Worm (Caenorhabditis elegans) whole organism, midembryonic: ENCODE measurements around the gene F17C8.3.
"Not testable (repeated sequence)": the region's sequence is repeated elsewhere in the genome, so short reads cannot be mapped to it uniquely, and the experiment has no call there.

ENCODE experiments used
- T22C8.4 ChIP-seq: fragments of 200-800 bp; sonication (Bioruptor generic); IDR thresholded peaks from 2 replicates; pipeline ENCODE4 v1.3.6; 2022; ENCODE audit warnings: missing genetic modification characterization, missing compliant biosample characterization
- cog-1 ChIP-seq: sonication (generic microtip); optimal IDR thresholded peaks from 2 replicates; lab custom pipeline; 2016; ENCODE audit warnings: missing genetic modification characterization, missing compliant biosample characterization
- flt-1 ChIP-seq: fragments of 200-800 bp; sonication (Bioruptor generic); IDR thresholded peaks from 2 replicates; pipeline ENCODE4 v1.3.6; 2022; ENCODE audit warnings: missing genetic modification characterization, missing compliant biosample characterization
- klf-2 ChIP-seq: fragments of 200-800 bp; sonication (Bioruptor generic); conservative IDR thresholded peaks from 2 replicates; pipeline ENCODE4 v1.3.6; 2022; ENCODE audit warnings: missing genetic modification reagents, missing genetic modification characterization, missing compliant biosample characterization
- med-1 ChIP-seq: sonication (generic microtip); optimal IDR thresholded peaks from 2 replicates; lab custom pipeline; 2017; ENCODE audit warnings: missing genetic modification characterization, mild to moderate bottlenecking, missing compliant biosample characterization, antibody characterized with exemption, missing genetic modification reagents; ENCODE audit not compliant: insufficient read depth
- ref-1 ChIP-seq: fragments of 200-800 bp; sonication (Bioruptor generic); conservative IDR thresholded peaks from 2 replicates; pipeline ENCODE4 v1.3.6; 2022; ENCODE audit warnings: missing genetic modification reagents, missing genetic modification characterization, missing compliant biosample characterization
- tab-1 ChIP-seq: fragments of 200-800 bp; sonication (Bioruptor generic); IDR thresholded peaks from 2 replicates; pipeline ENCODE4 v1.3.6; 2022; ENCODE audit warnings: missing genetic modification characterization, missing compliant biosample characterization
- ztf-23 ChIP-seq: fragments of 200-800 bp; sonication (Bioruptor generic); IDR thresholded peaks from 2 replicates; pipeline ENCODE4 v1.3.6; 2022; ENCODE audit warnings: missing genetic modification reagents, missing genetic modification characterization, missing compliant biosample characterization
- ztf-29 ChIP-seq: fragments of 200-800 bp; sonication (Bioruptor generic); IDR thresholded peaks from 2 replicates; pipeline ENCODE4 v1.3.6; 2022; ENCODE audit warnings: missing genetic modification reagents, missing genetic modification characterization, missing compliant biosample characterization

F17C8.3 gene

DNA sequence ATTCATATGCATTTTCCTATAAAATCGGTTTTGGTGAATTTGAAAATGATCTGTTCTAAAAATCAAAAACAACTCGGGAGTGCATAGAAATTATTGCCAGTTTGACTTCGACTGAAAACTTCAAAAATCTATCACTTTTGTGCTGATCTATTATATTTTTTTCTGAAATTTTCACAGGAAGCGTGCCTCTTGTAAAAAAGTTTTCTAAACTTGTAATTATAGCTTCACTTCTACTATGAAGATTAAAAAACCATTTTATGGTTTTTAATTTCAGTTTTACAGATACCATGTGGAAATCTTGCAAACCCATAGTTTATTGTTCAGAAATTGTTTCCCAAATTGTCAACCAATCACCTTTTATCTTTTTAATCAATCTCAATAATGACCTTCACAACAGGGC lies 2.3 kb downstream of the F17C8.3 start, which contains the start of gene F17C8.9:
Gene F17C8.9, plus strand, starts transcription at position 301 of the 400 bp plus-strand sequence.
- TF ChIP-seq ztf-23 (GFP tag; lab: Robert Waterston, UW) (no peak), cog-1 (tag; lab: Kevin White, UChicago) (no peak), klf-2 (GFP tag; lab: Robert Waterston, UW) (no peak), ref-1 (GFP tag; lab: Robert Waterston, UW) (no peak), tab-1 (no peak), ztf-29 (GFP tag; lab: Robert Waterston, UW) (no peak), T22C8.4 (GFP tag; lab: Robert Waterston, UW) (no peak), med-1 (no peak), flt-1 (no peak)

DNA sequence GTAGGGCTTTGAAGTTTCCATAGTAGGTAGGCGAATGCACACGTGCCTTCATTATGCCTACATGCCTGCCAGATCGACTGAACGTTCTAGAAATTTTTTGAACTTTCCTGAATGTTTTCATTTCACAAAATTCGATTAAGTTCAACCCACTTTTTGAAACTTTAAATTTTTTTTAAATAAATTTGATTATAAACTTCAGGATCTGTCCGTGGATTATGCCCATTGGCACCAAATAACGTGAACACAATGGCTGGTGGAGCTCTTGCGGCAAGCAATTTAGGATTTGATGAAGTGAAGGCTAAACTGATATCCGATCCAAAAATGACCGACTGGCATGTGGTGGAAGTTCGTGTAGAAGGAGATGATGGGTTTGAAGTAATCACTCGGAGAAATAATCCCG lies 3.7 kb downstream of the F17C8.3 start, which contains the start of gene F17C8.7:
Gene F17C8.7, plus strand, starts transcription at position 301 of the 400 bp plus-strand sequence.
- TF ChIP-seq T22C8.4 (GFP tag; lab: Robert Waterston, UW) = no peak
- TF ChIP-seq klf-2 (GFP tag; lab: Robert Waterston, UW) = no peak
- no peak for TF ChIP-seq tab-1
- TF ChIP-seq ztf-29 (GFP tag; lab: Robert Waterston, UW) = no peak
- TF ChIP-seq ztf-23 (GFP tag; lab: Robert Waterston, UW) = no peak
- no peak for TF ChIP-seq med-1
- TF ChIP-seq ref-1 (GFP tag; lab: Robert Waterston, UW) = no peak
- TF ChIP-seq cog-1 (tag; lab: Kevin White, UChicago) = no peak
- no peak for TF ChIP-seq flt-1

DNA sequence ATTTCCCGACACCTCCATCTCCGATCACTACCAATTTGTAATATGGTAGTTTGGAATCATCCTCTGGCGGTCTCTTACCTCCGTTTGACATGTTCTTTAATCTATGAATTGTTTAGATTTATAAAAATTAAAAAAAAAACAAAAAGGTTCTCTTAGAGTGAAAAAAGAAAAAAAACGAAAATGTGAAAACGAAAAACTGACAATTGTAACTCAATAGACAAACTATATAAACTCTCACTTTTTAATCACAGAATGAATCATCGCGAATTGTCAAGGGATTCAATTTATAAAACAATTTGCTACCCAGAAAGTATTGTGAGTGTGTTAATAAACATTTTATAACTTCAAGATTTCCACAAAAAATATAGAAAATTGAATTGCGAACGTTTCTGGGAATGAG lies 8.2 kb downstream of the F17C8.3 start, which contains the start of gene ras-2:
Gene ras-2, minus strand, starts transcription at position 101 of the 400 bp plus-strand sequence.
- no peak for TF ChIP-seq flt-1
- no peak for TF ChIP-seq ztf-23 (GFP tag; lab: Robert Waterston, UW)
- no peak for TF ChIP-seq T22C8.4 (GFP tag; lab: Robert Waterston, UW)
- no peak for TF ChIP-seq tab-1
- TF ChIP-seq ref-1 (GFP tag; lab: Robert Waterston, UW) = no peak
- TF ChIP-seq ztf-29 (GFP tag; lab: Robert Waterston, UW) = no peak
- no peak for TF ChIP-seq klf-2 (GFP tag; lab: Robert Waterston, UW)
- no peak for TF ChIP-seq cog-1 (tag; lab: Kevin White, UChicago)
- TF ChIP-seq med-1 = no peak

DNA sequence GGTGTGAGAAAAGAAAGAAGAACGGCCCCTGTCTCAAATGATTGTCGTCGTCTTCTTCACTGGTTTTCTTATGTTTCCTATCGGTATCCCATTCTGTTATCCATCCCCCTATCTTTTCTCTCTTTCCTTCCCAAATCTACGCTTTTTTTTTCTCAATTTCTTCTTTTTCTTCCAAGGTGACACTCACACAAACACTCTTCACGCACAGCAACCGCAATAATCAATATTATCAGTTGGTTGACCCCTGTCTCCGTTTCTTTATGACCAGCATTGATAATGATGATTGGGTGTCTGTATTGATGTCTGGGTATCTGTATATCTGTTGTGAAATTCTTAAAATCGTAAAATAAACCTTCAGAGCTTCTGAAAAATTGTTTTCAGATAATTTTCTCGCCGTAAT lies 9.1 kb downstream of the F17C8.3 start:
- TF ChIP-seq med-1 = no peak
- TF ChIP-seq klf-2 (GFP tag; lab: Robert Waterston, UW) = no peak
- no peak for TF ChIP-seq ztf-29 (GFP tag; lab: Robert Waterston, UW)
- no peak for TF ChIP-seq ztf-23 (GFP tag; lab: Robert Waterston, UW)
- no peak for TF ChIP-seq tab-1
- TF ChIP-seq T22C8.4 (GFP tag; lab: Robert Waterston, UW) = no peak
- no peak for TF ChIP-seq flt-1
- TF ChIP-seq cog-1 (tag; lab: Kevin White, UChicago) = no peak
- no peak for TF ChIP-seq ref-1 (GFP tag; lab: Robert Waterston, UW)

DNA sequence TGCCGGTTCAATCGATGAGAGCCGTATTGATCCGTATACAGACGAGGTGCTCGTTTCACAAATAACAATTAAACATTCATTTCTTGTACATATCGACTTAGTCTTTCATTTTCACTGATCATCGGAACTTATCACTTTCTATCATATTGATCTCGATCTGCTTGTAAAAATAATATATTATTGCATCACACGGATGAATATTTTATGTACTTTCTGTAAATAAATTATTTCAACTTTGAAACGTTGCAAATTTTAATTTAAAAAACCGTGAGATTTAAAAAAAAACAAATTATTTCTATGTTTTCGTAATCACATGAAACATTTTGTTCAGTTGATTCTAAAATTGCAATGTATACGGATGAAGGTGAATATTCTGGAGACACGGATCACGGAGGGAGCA lies 10.9 kb downstream of the F17C8.3 start, which contains the start of gene twk-6:
Gene twk-6, plus strand, starts transcription at position 301 of the 400 bp plus-strand sequence.
- not testable (repeated sequence) for TF ChIP-seq cog-1 (tag; lab: Kevin White, UChicago); ref-1 (GFP tag; lab: Robert Waterston, UW); ztf-23 (GFP tag; lab: Robert Waterston, UW)

DNA sequence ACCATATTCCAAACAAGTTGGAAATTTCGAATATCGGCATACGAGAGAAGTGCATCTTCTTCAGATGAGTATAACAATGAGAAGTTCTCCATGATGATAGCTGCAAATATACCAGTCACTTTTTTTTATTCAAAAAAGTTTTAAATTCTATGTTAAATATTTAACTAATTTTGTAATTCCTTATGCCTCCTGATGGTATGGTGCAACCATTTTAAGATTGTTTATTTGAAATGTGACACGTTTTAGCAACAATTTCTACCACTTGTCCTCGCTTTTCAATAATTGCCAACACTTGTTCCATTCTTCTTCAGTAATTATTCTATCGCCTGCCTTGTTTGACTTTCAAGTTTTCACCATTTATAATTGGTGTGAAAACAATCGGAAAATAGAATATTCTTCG lies 14.2 kb downstream of the F17C8.3 start, which contains the start of gene F17C8.6:
Gene F17C8.6, minus strand, starts transcription at position 101 of the 400 bp plus-strand sequence.
- no peak for TF ChIP-seq T22C8.4 (GFP tag; lab: Robert Waterston, UW)
- TF ChIP-seq klf-2 (GFP tag; lab: Robert Waterston, UW) = no peak
- TF ChIP-seq ztf-23 (GFP tag; lab: Robert Waterston, UW) = no peak
- TF ChIP-seq tab-1 = no peak
- no peak for TF ChIP-seq cog-1 (tag; lab: Kevin White, UChicago)
- no peak for TF ChIP-seq ref-1 (GFP tag; lab: Robert Waterston, UW)
- TF ChIP-seq flt-1 = no peak
- TF ChIP-seq med-1 = no peak
- TF ChIP-seq ztf-29 (GFP tag; lab: Robert Waterston, UW) = no peak

DNA sequence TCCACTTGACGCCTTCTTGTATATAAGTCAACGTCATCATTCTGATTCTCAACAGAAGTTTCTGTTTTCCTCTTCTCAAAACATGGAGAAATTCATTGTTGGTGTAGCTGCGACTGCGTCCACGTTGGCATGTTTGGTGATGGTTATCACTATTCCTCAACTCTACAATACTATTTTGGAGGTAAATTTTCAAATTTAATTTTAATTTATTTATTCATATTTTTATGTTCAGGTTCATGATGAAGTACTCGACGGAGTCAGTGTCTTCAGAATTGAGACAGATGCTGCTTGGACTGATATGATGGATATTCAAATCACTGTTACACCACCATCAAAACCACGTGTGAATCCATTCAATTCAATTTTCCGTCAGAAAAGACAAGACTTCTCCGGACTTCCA lies 16.4 kb downstream of the F17C8.3 start, which contains the start of gene col-89:
Gene col-89, plus strand, starts transcription at position 19 of the 400 bp plus-strand sequence.
- TF ChIP-seq ztf-23 (GFP tag; lab: Robert Waterston, UW) (no peak), ztf-29 (GFP tag; lab: Robert Waterston, UW) (no peak), cog-1 (tag; lab: Kevin White, UChicago) (no peak), flt-1 (no peak), med-1 (no peak), T22C8.4 (GFP tag; lab: Robert Waterston, UW) (no peak), klf-2 (GFP tag; lab: Robert Waterston, UW) (no peak), tab-1 (no peak), ref-1 (GFP tag; lab: Robert Waterston, UW) (no peak)

DNA sequence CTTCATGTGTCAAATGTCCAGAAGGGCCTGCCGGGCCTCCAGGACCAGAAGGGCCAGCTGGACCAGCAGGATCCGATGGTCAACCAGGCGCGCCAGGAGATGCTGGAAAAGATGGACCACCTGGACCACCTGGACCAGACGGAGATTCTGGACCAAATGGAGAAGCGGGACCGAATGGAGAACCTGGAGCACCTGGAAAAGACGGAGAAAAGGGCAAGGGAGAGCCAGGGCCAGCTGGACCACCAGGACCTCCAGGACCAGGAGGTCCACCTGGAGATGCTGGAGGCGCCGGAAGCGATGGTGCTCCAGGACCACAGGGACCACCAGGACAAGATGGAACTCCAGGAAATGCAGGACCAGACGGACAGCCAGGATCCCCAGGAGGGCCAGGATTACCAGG lies 16.9 kb downstream of the F17C8.3 start:
- TF ChIP-seq T22C8.4 (GFP tag; lab: Robert Waterston, UW) (no peak), klf-2 (GFP tag; lab: Robert Waterston, UW) (0 out of 2 replicates have a peak, but pooled peaks have one; percentile 5)

DNA sequence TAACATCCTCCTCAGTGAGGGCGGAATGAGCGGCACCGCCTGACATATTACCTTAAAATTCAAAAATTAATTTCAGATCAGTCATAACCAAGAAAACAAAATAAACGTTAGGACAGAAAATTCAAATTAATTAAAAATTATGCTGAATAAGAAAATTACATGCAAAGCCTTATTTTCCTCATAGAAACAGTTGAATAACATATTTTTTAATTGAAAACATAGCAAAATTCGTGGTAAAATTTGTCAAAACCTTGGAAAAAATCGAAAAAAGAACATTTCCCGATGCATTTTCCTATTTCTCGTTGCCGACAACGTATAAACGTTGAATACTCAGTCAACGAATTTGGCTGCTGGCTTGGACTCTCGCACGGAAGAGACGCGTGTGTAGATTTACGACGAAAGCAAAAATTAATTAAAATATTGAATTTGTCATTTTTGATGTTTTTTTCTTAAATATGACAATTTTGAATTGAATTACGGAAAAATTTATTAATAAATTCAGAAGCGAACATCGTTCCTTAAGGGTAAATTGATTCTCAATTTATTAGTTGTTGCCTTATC lies 22.3 kb downstream of the F17C8.3 start, which contains the start of the genes rps-0 and rbg-3:
Gene rps-0, minus strand, starts transcription at position 51 of the 561 bp plus-strand sequence.
Gene rbg-3, plus strand, starts transcription at position 424 of the 561 bp plus-strand sequence.
- TF ChIP-seq cog-1 (tag; lab: Kevin White, UChicago) (peak; percentile 41), ztf-23 (GFP tag; lab: Robert Waterston, UW) (peak; percentile 71; the same call in 1 of the 2 replicates), ztf-29 (GFP tag; lab: Robert Waterston, UW) (0 out of 2 replicates have a peak, but pooled peaks have one; percentile 21), T22C8.4 (GFP tag; lab: Robert Waterston, UW) (no peak)

DNA sequence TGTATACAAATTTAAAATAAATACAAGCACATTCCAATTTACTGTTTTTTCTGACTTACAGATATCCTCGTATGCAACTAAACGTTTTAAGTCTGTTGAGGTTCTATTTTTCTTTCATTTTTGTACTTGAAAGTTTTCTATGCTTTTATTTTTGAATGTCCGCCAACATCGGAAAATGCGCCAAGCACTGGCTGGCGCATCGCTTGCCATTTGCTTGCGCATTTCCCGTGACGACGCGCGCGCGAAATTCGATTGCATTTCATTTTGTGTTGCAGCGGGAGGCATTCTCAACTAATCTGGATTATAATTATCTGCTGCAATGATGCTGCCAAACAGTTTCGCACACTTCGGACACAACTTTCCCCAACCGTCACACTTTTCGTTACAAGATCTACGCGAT lies 25.2 kb downstream of the F17C8.3 start, which contains the start of gene fbxl-2:
Gene fbxl-2, plus strand, starts transcription at position 278 of the 400 bp plus-strand sequence.
- TF ChIP-seq T22C8.4 (GFP tag; lab: Robert Waterston, UW) = peak; percentile 72
- peak; percentile 86 for TF ChIP-seq ztf-23 (GFP tag; lab: Robert Waterston, UW)
- TF ChIP-seq ref-1 (GFP tag; lab: Robert Waterston, UW) = 0 out of 2 replicates have a peak, but pooled peaks have one; percentile 35
- peak; percentile 39 for TF ChIP-seq med-1
- peak; percentile 87 for TF ChIP-seq flt-1
- TF ChIP-seq klf-2 (GFP tag; lab: Robert Waterston, UW) = peak; percentile 77; the same call in 1 of the 2 replicates
- peak; percentile 86 for TF ChIP-seq tab-1
- peak; percentile 81 for TF ChIP-seq cog-1 (tag; lab: Kevin White, UChicago)
- TF ChIP-seq ztf-29 (GFP tag; lab: Robert Waterston, UW) = peak; percentile 66
